Worm (Caenorhabditis elegans): ENCODE results near the gene col-110.

DNA sequence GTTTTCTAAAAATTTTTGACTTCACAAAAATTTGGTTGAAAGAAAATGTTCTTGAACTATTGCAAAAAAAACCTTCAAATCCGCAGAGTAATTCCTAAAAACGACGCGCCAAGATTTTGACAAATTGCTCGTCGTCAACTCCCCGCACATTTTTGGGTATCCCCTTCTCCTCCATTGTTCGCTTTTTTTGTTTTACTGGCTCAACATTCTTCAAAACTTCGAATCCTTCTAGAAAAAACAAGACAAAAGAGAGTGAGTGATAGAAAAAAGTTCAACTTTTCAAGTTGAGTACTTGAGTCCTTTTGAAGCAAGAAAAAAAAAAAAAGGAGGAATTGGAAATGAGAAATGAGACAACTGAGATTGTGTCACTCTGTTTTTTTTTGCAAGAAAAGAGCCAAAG lies 32.6 kb downstream of the col-110 start:
- no peak for TF ChIP-seq M03D4.4 (tag; optimal IDR thresholded peaks at IDR 0.05)
- no peak for TF ChIP-seq drap-1 (GFP tag; optimal IDR thresholded peaks at IDR 0.05)
